Fruit fly (Drosophila melanogaster): ENCODE measurements around the gene robl37BC.

The robl37BC gene

DNA sequence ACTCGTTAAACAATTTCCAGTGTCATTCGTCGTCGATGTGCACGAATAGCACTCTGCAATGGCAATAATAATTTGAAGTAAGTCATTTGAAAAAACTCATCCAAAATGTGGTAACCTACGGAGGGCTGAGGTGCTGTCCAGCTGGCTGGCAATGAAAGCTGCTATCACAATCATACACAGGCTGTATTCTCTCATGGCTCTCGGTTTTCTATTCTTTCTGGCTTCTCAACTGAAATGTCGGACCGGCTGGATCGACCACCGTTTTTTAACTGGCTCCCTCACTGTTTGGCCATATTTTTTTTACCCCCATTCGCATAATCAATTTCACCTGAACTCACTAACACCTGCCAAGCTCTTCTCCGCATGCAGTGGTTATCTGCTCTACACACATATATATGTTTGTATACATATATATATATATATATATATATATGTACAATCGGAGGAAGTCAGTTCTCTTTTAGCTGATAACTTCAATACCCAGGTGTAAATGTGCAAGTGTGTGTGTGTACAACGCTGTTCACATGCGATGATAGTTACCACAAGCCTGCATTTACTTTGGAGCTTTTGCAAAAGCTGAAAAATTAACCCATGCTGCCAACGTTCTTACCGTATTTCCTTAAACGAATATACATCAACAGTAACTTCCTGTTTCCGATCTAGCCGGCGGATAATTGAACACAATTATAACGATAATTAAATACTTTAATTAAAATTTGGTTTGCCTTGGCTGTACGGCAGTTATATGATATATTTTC is 14.8 kb upstream of the robl37BC start, which contains the start of gene CG10650 (continued):
- no peak for TF ChIP-seq nau (GFP tag; optimal IDR thresholded peaks at IDR 0.05)
- no peak for TF ChIP-seq crp (GFP tag; optimal IDR thresholded peaks at IDR 0.05)
- no peak for TF ChIP-seq sisA (GFP tag; IDR thresholded peaks at IDR 0.05)
- no peak for TF ChIP-seq gcm2 (GFP tag; optimal IDR thresholded peaks at IDR 0.05)
- no peak for TF ChIP-seq NK7.1 (GFP tag; optimal IDR thresholded peaks at IDR 0.05)
- no peak for TF ChIP-seq zfh1 (GFP tag; IDR thresholded peaks at IDR 0.05)
- TF ChIP-seq CG17568 (GFP tag; optimal IDR thresholded peaks at IDR 0.05): no peak
- TF ChIP-seq bab2 (GFP tag; optimal IDR thresholded peaks at IDR 0.05): no peak
- no peak for TF ChIP-seq CG12299 (tag; optimal IDR thresholded peaks at IDR 0.05)
- no peak for TF ChIP-seq CG43689 (GFP tag; IDR thresholded peaks at IDR 0.05)
- TF ChIP-seq zfh2 (GFP tag; optimal IDR thresholded peaks at IDR 0.05): no peak
- no peak for TF ChIP-seq CG4282 (GFP tag; optimal IDR thresholded peaks at IDR 0.05)
- TF ChIP-seq Ssrp (tag; optimal IDR thresholded peaks at IDR 0.05): no peak
- TF ChIP-seq Max (GFP tag; optimal IDR thresholded peaks at IDR 0.05): no peak
- no peak for TF ChIP-seq ERR (GFP tag; optimal IDR thresholded peaks at IDR 0.05)
- TF ChIP-seq tll (GFP tag; optimal IDR thresholded peaks at IDR 0.05): no peak
- peak; percentile 29 for TF ChIP-seq HmgZ (tag; optimal IDR thresholded peaks at IDR 0.05)
- no peak for TF ChIP-seq unpg (GFP tag; optimal IDR thresholded peaks at IDR 0.05)
- TF ChIP-seq CG17612 (GFP tag; IDR thresholded peaks at IDR 0.05): no peak
- no peak for TF ChIP-seq Lim3 (GFP tag; IDR thresholded peaks at IDR 0.05)
- TF ChIP-seq Ets65A (GFP tag): no peak
- TF ChIP-seq seq (GFP tag; IDR thresholded peaks at IDR 0.05): no peak
- TF ChIP-seq az2 (GFP tag; optimal IDR thresholded peaks at IDR 0.05): no peak
- TF ChIP-seq CG11398 (GFP tag; optimal IDR thresholded peaks at IDR 0.05): no peak
- TF ChIP-seq CG7556 (GFP tag; optimal IDR thresholded peaks at IDR 0.05): no peak
- no peak for TF ChIP-seq CG10274 (GFP tag; optimal IDR thresholded peaks at IDR 0.05)
- TF ChIP-seq CG18476 (GFP tag; optimal IDR thresholded peaks at IDR 0.05): no peak
- no peak for TF ChIP-seq CG16863 (GFP tag; optimal IDR thresholded peaks at IDR 0.05)
- TF ChIP-seq Hr78 (GFP tag; optimal IDR thresholded peaks at IDR 0.05): peak in 1 of 2 experiments; percentile 15
- peak; percentile 67 for TF ChIP-seq cg (GFP tag; optimal IDR thresholded peaks at IDR 0.05)
- no peak for TF ChIP-seq Kr (GFP tag; optimal IDR thresholded peaks at IDR 0.05)
- TF ChIP-seq Doc2 (GFP tag; IDR thresholded peaks at IDR 0.05): no peak
- TF ChIP-seq CG3065 (GFP tag; optimal IDR thresholded peaks at IDR 0.05): no peak
- no peak for TF ChIP-seq Taf1 (GFP tag; IDR thresholded peaks at IDR 0.05)
- peak; percentile 73 for TF ChIP-seq sug (tag; optimal IDR thresholded peaks at IDR 0.05)
- no peak for TF ChIP-seq Aef1 (GFP tag; IDR thresholded peaks at IDR 0.05)
- TF ChIP-seq PHDP (tag; optimal IDR thresholded peaks at IDR 0.05): no peak
- TF ChIP-seq CG17359 (tag; optimal IDR thresholded peaks at IDR 0.05): no peak
- TF ChIP-seq CG10147 (GFP tag; optimal IDR thresholded peaks at IDR 0.05): no peak
- no peak for TF ChIP-seq H2.0 (GFP tag; IDR thresholded peaks at IDR 0.05)
- peak; percentile 17 for TF ChIP-seq CG34376 (GFP tag; optimal IDR thresholded peaks at IDR 0.05)
- TF ChIP-seq danr (GFP tag; IDR thresholded peaks at IDR 0.05): no peak
- no peak for TF ChIP-seq CkIIα-i1 (GFP tag; IDR thresholded peaks at IDR 0.05)
- no peak for TF ChIP-seq Chrac-16 (GFP tag; optimal IDR thresholded peaks at IDR 0.05)
- TF ChIP-seq CG5180 (GFP tag; optimal IDR thresholded peaks at IDR 0.05): no peak
- no peak for TF ChIP-seq Rx (GFP tag; IDR thresholded peaks at IDR 0.05)
- TF ChIP-seq Hand (GFP tag; optimal IDR thresholded peaks at IDR 0.05): no peak
- TF ChIP-seq D (optimal IDR thresholded peaks at IDR 0.05): no peak
- no peak for TF ChIP-seq D (GFP tag; optimal IDR thresholded peaks at IDR 0.05)
- no peak for TF ChIP-seq Antp (GFP tag; optimal IDR thresholded peaks at IDR 0.05)
- TF ChIP-seq CG13424 (tag; optimal IDR thresholded peaks at IDR 0.05): no peak

All from whole organism, embryonic.